Fruit fly (Drosophila melanogaster) S2 (cell line): ENCODE measurements around the gene Gem2.

Source experiments
- CG8478 ChIP-seq: fragments of >200 bp; optimal IDR thresholded peaks from 2 replicates; lab custom pipeline; 2018
- CTCF ChIP-seq, 2 experiments: fragments of >200 bp; optimal IDR thresholded peaks; 2 replicates each; lab custom pipeline; 2018

The Gem2 gene

dm6 chr3L:19073029-19073908, 26.9 kb downstream of the Gem2 start:
- TF ChIP-seq CG8478 (lab: Kevin White, UChicago) (no peak), CTCF (optimal IDR thresholded peaks at IDR 0.05; lab: Kevin White, UChicago) (no peak)

dm6 chr3L:19072177-19072603, 28.0 kb downstream of the Gem2 start:
- TF ChIP-seq CG8478 (lab: Kevin White, UChicago) (no peak), CTCF (optimal IDR thresholded peaks at IDR 0.05; lab: Kevin White, UChicago) (no peak)

dm6 chr3L:19071173-19071844, 28.9 kb downstream of the Gem2 start:
- no peak for TF ChIP-seq CG8478 (lab: Kevin White, UChicago)
- no peak for TF ChIP-seq CTCF (optimal IDR thresholded peaks at IDR 0.05; lab: Kevin White, UChicago)

- TF ChIP-seq CTCF (optimal IDR thresholded peaks at IDR 0.05; lab: Kevin White, UChicago) (no peak), CG8478 (lab: Kevin White, UChicago) (no peak)
These were observed 36.8 kb downstream of the Gem2 start for dm6 chr3L:19063410-19063752.

dm6 chr3L:19062472-19063409, 37.4 kb downstream of the Gem2 start, which contains the start of the genes Ugt316A1 and Sfxn2:
Gene Ugt316A1, minus strand, starts transcription at chr3L:19062816.
Gene Sfxn2, plus strand, starts transcription at chr3L:19063165.
- no peak for TF ChIP-seq CG8478 (lab: Kevin White, UChicago)
- peak; percentile 56 to 60 for TF ChIP-seq CTCF (optimal IDR thresholded peaks at IDR 0.05; lab: Kevin White, UChicago)

dm6 chr3L:19058824-19059223, 41.3 kb downstream of the Gem2 start:
- TF ChIP-seq CG8478 (lab: Kevin White, UChicago) (no peak), CTCF (optimal IDR thresholded peaks at IDR 0.05; lab: Kevin White, UChicago) (no peak)

- TF ChIP-seq CTCF (optimal IDR thresholded peaks at IDR 0.05; lab: Kevin White, UChicago) (no peak), CG8478 (lab: Kevin White, UChicago) (no peak)
These were observed 43.3 kb downstream of the Gem2 start for dm6 chr3L:19056857-19057324.

dm6 chr3L:19055064-19055463, 45.1 kb downstream of the Gem2 start:
- TF ChIP-seq CTCF (optimal IDR thresholded peaks at IDR 0.05; lab: Kevin White, UChicago): no peak

- peak; percentile 33 to 37 for TF ChIP-seq CTCF (optimal IDR thresholded peaks at IDR 0.05; lab: Kevin White, UChicago)
- TF ChIP-seq CG8478 (lab: Kevin White, UChicago): no peak
These were observed 45.9 kb downstream of the Gem2 start for dm6 chr3L:19054266-19054665.

dm6 chr3L:19053339-19053818, 46.8 kb downstream of the Gem2 start, which contains the start of gene CG43407:
Gene CG43407, minus strand, starts transcription at chr3L:19053389.
- TF ChIP-seq CTCF (optimal IDR thresholded peaks at IDR 0.05; lab: Kevin White, UChicago) (no peak), CG8478 (lab: Kevin White, UChicago) (no peak)

- TF ChIP-seq CTCF (optimal IDR thresholded peaks at IDR 0.05; lab: Kevin White, UChicago): no peak
- no peak for TF ChIP-seq CG8478 (lab: Kevin White, UChicago)
These were observed 48.2 kb downstream of the Gem2 start, which contains the start of gene Acp76A for dm6 chr3L:19051926-19052325. Gene Acp76A, minus strand, starts transcription at chr3L:19052026.

- TF ChIP-seq CTCF (optimal IDR thresholded peaks at IDR 0.05; lab: Kevin White, UChicago): no peak
- no peak for TF ChIP-seq CG8478 (lab: Kevin White, UChicago)
These were observed 50.3 kb downstream of the Gem2 start for dm6 chr3L:19049669-19050510.
